Fruit fly (Drosophila melanogaster): ENCODE data around the gene smo.
A peak's percentile ranks its signal among the peaks of the same experiment; 100 is the strongest.

smo gene

dm6 chr2L:283071-283482 is 5.7 kb downstream of the smo start, which contains the start of gene CG11601:
CG11601 (minus strand) TSS chr2L:283269.
- TF ChIP-seq Hr78 (GFP tag; optimal IDR thresholded peaks at IDR 0.05) (no peak), ey (GFP tag; optimal IDR thresholded peaks at IDR 0.05) (peak; percentile 14), brk (GFP tag; optimal IDR thresholded peaks at IDR 0.05) (no peak), Hr83 (GFP tag; optimal IDR thresholded peaks at IDR 0.05; ENCODE audit: poor library complexity, severe bottlenecking) (peak; percentile 37), h (GFP tag; optimal IDR thresholded peaks at IDR 0.05) (no peak), tai (GFP tag; optimal IDR thresholded peaks at IDR 0.05) (no peak), foxo (GFP tag; optimal IDR thresholded peaks at IDR 0.05) (peak in 1 of 2 experiments; percentile 15), br (GFP tag; optimal IDR thresholded peaks at IDR 0.05) (no peak), rgr (GFP tag; optimal IDR thresholded peaks at IDR 0.05) (no peak), Sp1 (GFP tag; optimal IDR thresholded peaks at IDR 0.05) (peak; percentile 45), Hnf4 (GFP tag; optimal IDR thresholded peaks at IDR 0.05) (peak; percentile 60), OdsH (GFP tag; optimal IDR thresholded peaks at IDR 0.05) (peak; percentile 8), Abd-B (GFP tag; optimal IDR thresholded peaks at IDR 0.05) (no peak), CG32264 (GFP tag; optimal IDR thresholded peaks at IDR 0.05) (no peak), Myc (optimal IDR thresholded peaks at IDR 0.05) (peak; percentile 86), sage (GFP tag; optimal IDR thresholded peaks at IDR 0.05) (no peak), Vsx2 (GFP tag; optimal IDR thresholded peaks at IDR 0.05; ENCODE audit: partially characterized antibody) (peak; percentile 99), HLH106 (tag; optimal IDR thresholded peaks at IDR 0.05) (peak; percentile 36), sv (GFP tag; optimal IDR thresholded peaks at IDR 0.05) (peak; percentile 25), jim (GFP tag; optimal IDR thresholded peaks at IDR 0.05) (no peak), Mio (GFP tag; optimal IDR thresholded peaks at IDR 0.05) (no peak), Rel (GFP tag; optimal IDR thresholded peaks at IDR 0.05) (no peak), Rel (tag; optimal IDR thresholded peaks at IDR 0.05) (peak; percentile 17), lola (GFP tag; optimal IDR thresholded peaks at IDR 0.05) (no peak), Dif (GFP tag; optimal IDR thresholded peaks at IDR 0.05; ENCODE audit: partially characterized antibody) (peak; percentile 97), Jra (GFP tag; optimal IDR thresholded peaks at IDR 0.05) (no peak), CrebA (GFP tag; optimal IDR thresholded peaks at IDR 0.05; ENCODE audit: borderline replicate concordance) (no peak), usp (GFP tag; optimal IDR thresholded peaks at IDR 0.05) (no peak), psq (GFP tag; optimal IDR thresholded peaks at IDR 0.05) (peak; percentile 78), pan (optimal IDR thresholded peaks at IDR 0.05) (no peak), N (GFP tag; optimal IDR thresholded peaks at IDR 0.05) (no peak), dl (GFP tag; optimal IDR thresholded peaks at IDR 0.05; ENCODE audit: insufficient read depth in 1 of 2, partially characterized antibody in 2 of 2) (peak; percentile 65 to 92), Dfd (GFP tag; optimal IDR thresholded peaks at IDR 0.05) (no peak), woc (GFP tag; optimal IDR thresholded peaks at IDR 0.05) (no peak), GATAd (GFP tag; optimal IDR thresholded peaks at IDR 0.05) (no peak), CG9705 (GFP tag; optimal IDR thresholded peaks at IDR 0.05) (no peak), dsf (GFP tag; optimal IDR thresholded peaks at IDR 0.05; ENCODE audit: borderline replicate concordance) (no peak), dmrt93B (GFP tag; optimal IDR thresholded peaks at IDR 0.05) (no peak), fru (GFP tag; optimal IDR thresholded peaks at IDR 0.05) (no peak)

dm6 chr2L:285596-286023 is 8.2 kb downstream of the smo start:
- peak; percentile 45 for TF ChIP-seq Sp1 (GFP tag; optimal IDR thresholded peaks at IDR 0.05)
- peak; percentile 62 for TF ChIP-seq ey (GFP tag; optimal IDR thresholded peaks at IDR 0.05)
- peak; percentile 66 for TF ChIP-seq woc (GFP tag; optimal IDR thresholded peaks at IDR 0.05)
- peak; percentile 54 for TF ChIP-seq HLH106 (tag; optimal IDR thresholded peaks at IDR 0.05)
- peak; percentile 72 for TF ChIP-seq Hr83 (GFP tag; optimal IDR thresholded peaks at IDR 0.05; ENCODE audit: poor library complexity, severe bottlenecking)
- peak; percentile 6 for TF ChIP-seq CG9705 (GFP tag; optimal IDR thresholded peaks at IDR 0.05)
- TF ChIP-seq Myc (optimal IDR thresholded peaks at IDR 0.05): no peak
- no peak for TF ChIP-seq Rel (GFP tag; optimal IDR thresholded peaks at IDR 0.05)
- TF ChIP-seq Rel (tag; optimal IDR thresholded peaks at IDR 0.05): peak; percentile 98
- peak; percentile 71 for TF ChIP-seq h (GFP tag; optimal IDR thresholded peaks at IDR 0.05)
- TF ChIP-seq rgr (GFP tag; optimal IDR thresholded peaks at IDR 0.05): peak; percentile 64
- no peak for TF ChIP-seq Jra (GFP tag; optimal IDR thresholded peaks at IDR 0.05)
- no peak for TF ChIP-seq N (GFP tag; optimal IDR thresholded peaks at IDR 0.05)
- peak; percentile 50 for TF ChIP-seq fru (GFP tag; optimal IDR thresholded peaks at IDR 0.05)
- no peak for TF ChIP-seq pan (optimal IDR thresholded peaks at IDR 0.05)
- no peak for TF ChIP-seq brk (GFP tag; optimal IDR thresholded peaks at IDR 0.05)
- peak; percentile 40 for TF ChIP-seq OdsH (GFP tag; optimal IDR thresholded peaks at IDR 0.05)
- no peak for TF ChIP-seq CrebA (GFP tag; optimal IDR thresholded peaks at IDR 0.05; ENCODE audit: borderline replicate concordance)
- peak in 1 of 2 experiments; percentile 55 for TF ChIP-seq foxo (GFP tag; optimal IDR thresholded peaks at IDR 0.05)
- TF ChIP-seq Mio (GFP tag; optimal IDR thresholded peaks at IDR 0.05): no peak
- TF ChIP-seq Hnf4 (GFP tag; optimal IDR thresholded peaks at IDR 0.05): peak; percentile 37
- TF ChIP-seq sv (GFP tag; optimal IDR thresholded peaks at IDR 0.05): no peak
- TF ChIP-seq Dfd (GFP tag; optimal IDR thresholded peaks at IDR 0.05): no peak
- TF ChIP-seq Dif (GFP tag; optimal IDR thresholded peaks at IDR 0.05; ENCODE audit: partially characterized antibody): peak; percentile 85
- TF ChIP-seq br (GFP tag; optimal IDR thresholded peaks at IDR 0.05): peak; percentile 55
